Worm (Caenorhabditis elegans): ENCODE data around the gene F18E3.12.

Gene F18E3.12

DNA sequence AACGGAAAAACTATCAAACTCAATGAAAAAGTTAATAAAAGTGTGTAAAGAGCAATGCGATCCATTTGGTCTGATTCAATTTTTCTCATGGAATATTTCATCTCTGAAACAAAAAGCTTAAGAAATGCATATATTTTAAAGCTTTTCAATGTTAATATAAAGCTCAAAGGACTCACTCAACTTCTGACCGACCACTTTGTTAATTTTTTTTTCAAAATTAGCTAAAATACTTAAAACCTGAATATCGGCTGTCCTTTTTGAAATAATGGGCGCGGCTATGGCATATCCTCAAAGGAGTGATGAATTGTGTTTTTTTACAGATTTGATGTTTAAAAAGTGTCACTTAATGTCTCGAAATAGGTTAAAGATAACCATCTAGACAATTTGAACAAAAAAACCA is 25.0 kb upstream of the F18E3.12 start, which contains the start of gene C02H6.1:
TSS of gene C02H6.1 (minus strand) at position 101 of the 400 bp plus-strand sequence.
- TF ChIP-seq flt-1 (GFP tag; IDR thresholded peaks at IDR 0.05) (no peak), sea-1 (GFP tag; conservative IDR thresholded peaks at IDR 0.05) (no peak), F13C5.2 (tag; optimal IDR thresholded peaks at IDR 0.05) (no peak), tbx-11 (GFP tag; IDR thresholded peaks at IDR 0.05) (no peak), aly-1 (tag; optimal IDR thresholded peaks at IDR 0.05) (no peak), pes-1 (GFP tag; IDR thresholded peaks at IDR 0.05) (no peak), tbx-37 (GFP tag; conservative IDR thresholded peaks at IDR 0.05) (no peak), tra-4 (tag; optimal IDR thresholded peaks at IDR 0.05) (no peak), hmg-4 (GFP tag; optimal IDR thresholded peaks at IDR 0.05) (no peak), hmbx-1 (tag; optimal IDR thresholded peaks at IDR 0.05) (no peak), ceh-13 (GFP tag; optimal IDR thresholded peaks at IDR 0.05) (no peak), B0310.2 (tag; optimal IDR thresholded peaks at IDR 0.05) (no peak), scrt-1 (GFP tag; IDR thresholded peaks at IDR 0.05) (no peak), hnd-1 (tag; optimal IDR thresholded peaks at IDR 0.05) (no peak)

DNA sequence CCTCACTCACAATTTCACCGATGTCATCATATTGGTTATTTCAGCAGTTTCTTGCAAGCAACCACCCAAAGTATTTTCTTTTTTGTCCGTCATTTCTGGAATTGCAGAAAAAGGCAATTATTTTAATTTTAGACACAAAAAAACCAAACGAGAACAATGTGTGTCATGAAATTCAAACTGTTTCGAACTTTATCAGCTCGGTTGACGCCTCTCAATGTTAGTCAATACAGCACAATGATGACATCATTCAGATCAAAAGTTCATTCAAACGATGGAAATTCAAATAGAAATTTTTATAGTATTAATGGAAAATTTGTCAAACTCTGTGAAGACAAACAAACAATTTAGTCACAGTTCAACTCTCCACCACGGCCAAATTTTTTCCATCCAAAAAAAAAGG is 22.9 kb upstream of the F18E3.12 start, which contains the start of gene fbxa-105:
TSS of gene fbxa-105 (minus strand) at position 97 of the 400 bp plus-strand sequence.
- no peak for TF ChIP-seq ama-1 (optimal IDR thresholded peaks at IDR 0.05)
- TF ChIP-seq tbx-37 (GFP tag; conservative IDR thresholded peaks at IDR 0.05), result no peak
- no peak for TF ChIP-seq pes-1 (GFP tag; IDR thresholded peaks at IDR 0.05)
- no peak for TF ChIP-seq hmg-4 (GFP tag; optimal IDR thresholded peaks at IDR 0.05)
- TF ChIP-seq ceh-36 (tag; optimal IDR thresholded peaks at IDR 0.05), result no peak
- TF ChIP-seq aly-1 (tag; optimal IDR thresholded peaks at IDR 0.05), result no peak
- no peak for TF ChIP-seq F13C5.2 (tag; optimal IDR thresholded peaks at IDR 0.05)

DNA sequence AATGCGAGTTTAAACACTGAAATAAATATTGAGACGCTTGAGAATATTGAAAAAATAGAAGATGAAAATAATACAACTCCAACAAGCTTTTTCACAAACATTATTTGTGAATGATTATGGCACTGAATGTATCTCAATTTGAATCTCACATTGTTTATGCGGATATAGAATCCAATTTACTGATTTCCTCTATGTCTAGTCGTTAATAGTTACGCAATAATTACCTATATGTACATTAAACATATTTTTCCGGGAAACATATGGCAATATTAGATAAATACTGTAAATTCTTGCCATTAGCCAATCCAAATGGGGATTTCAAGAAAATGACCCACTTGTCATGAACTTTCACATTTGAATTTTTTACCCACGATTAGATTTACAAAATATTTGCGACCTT is 19.4 kb upstream of the F18E3.12 start, which contains the start of gene srx-9:
TSS of gene srx-9 (minus strand) at position 101 of the 400 bp plus-strand sequence.
- TF ChIP-seq flt-1 (GFP tag; IDR thresholded peaks at IDR 0.05), result no peak
- no peak for TF ChIP-seq hnd-1 (tag; optimal IDR thresholded peaks at IDR 0.05)

DNA sequence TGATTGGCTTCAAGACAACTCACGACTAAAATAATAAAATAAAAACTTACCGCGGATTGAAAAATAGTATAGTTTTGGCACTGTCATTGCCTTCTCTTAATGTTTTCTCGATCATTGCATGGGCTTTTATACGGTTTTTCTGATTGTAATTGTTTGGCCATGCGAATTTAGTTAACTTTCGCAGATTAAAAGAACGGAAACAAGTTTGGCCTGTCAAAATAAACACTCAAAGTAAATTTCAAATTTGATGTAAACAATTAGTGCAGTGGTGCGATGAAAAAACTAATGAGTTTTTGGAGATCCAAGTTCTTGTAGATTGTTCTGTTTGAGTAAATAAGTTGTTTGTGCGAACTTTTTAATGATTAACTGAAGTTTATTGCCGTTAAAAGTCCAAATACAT is 15.6 kb upstream of the F18E3.12 start, which contains the start of gene gst-41:
TSS of gene gst-41 (minus strand) at position 101 of the 400 bp plus-strand sequence.
- no peak for TF ChIP-seq flt-1 (GFP tag; IDR thresholded peaks at IDR 0.05)
- TF ChIP-seq F13C5.2 (tag; optimal IDR thresholded peaks at IDR 0.05), result no peak
- TF ChIP-seq aly-1 (tag; optimal IDR thresholded peaks at IDR 0.05), result no peak
- TF ChIP-seq tra-4 (tag; optimal IDR thresholded peaks at IDR 0.05), result no peak
- TF ChIP-seq pes-1 (GFP tag; IDR thresholded peaks at IDR 0.05), result no peak
- no peak for TF ChIP-seq sea-1 (GFP tag; conservative IDR thresholded peaks at IDR 0.05)
- no peak for TF ChIP-seq ets-7 (tag; optimal IDR thresholded peaks at IDR 0.05)
- TF ChIP-seq hmg-4 (GFP tag; optimal IDR thresholded peaks at IDR 0.05), result no peak
- TF ChIP-seq ceh-13 (GFP tag; optimal IDR thresholded peaks at IDR 0.05), result no peak
- no peak for TF ChIP-seq B0310.2 (tag; optimal IDR thresholded peaks at IDR 0.05)
- no peak for TF ChIP-seq ama-1 (optimal IDR thresholded peaks at IDR 0.05)
- TF ChIP-seq scrt-1 (GFP tag; IDR thresholded peaks at IDR 0.05), result no peak
- TF ChIP-seq tbx-11 (GFP tag; IDR thresholded peaks at IDR 0.05), result no peak
- no peak for TF ChIP-seq hnd-1 (tag; optimal IDR thresholded peaks at IDR 0.05)
- no peak for TF ChIP-seq ceh-36 (tag; optimal IDR thresholded peaks at IDR 0.05)

ce11 chrV:7400095-7400494 is 14.7 kb upstream of the F18E3.12 start, which contains the start of gene cnc-9:
Gene cnc-9 (minus strand): TSS chrV:7400195.
- no peak for TF ChIP-seq sea-1 (GFP tag; conservative IDR thresholded peaks at IDR 0.05)
- TF ChIP-seq B0310.2 (tag; optimal IDR thresholded peaks at IDR 0.05), result no peak
- no peak for TF ChIP-seq tra-4 (tag; optimal IDR thresholded peaks at IDR 0.05)
- TF ChIP-seq ets-7 (tag; optimal IDR thresholded peaks at IDR 0.05), result no peak
- no peak for TF ChIP-seq tbx-11 (GFP tag; IDR thresholded peaks at IDR 0.05)
- TF ChIP-seq hmg-4 (GFP tag; optimal IDR thresholded peaks at IDR 0.05), result no peak

ce11 chrV:7400588-7400987 is 14.2 kb upstream of the F18E3.12 start, which contains the start of gene srx-60:
Gene srx-60 (plus strand): TSS chrV:7400888.
- TF ChIP-seq sea-1 (GFP tag; conservative IDR thresholded peaks at IDR 0.05) (no peak), tra-4 (tag; optimal IDR thresholded peaks at IDR 0.05) (no peak), ceh-13 (GFP tag; optimal IDR thresholded peaks at IDR 0.05) (no peak), hmbx-1 (tag; optimal IDR thresholded peaks at IDR 0.05) (no peak), pes-1 (GFP tag; IDR thresholded peaks at IDR 0.05) (no peak), hmg-4 (GFP tag; optimal IDR thresholded peaks at IDR 0.05) (no peak), hnd-1 (tag; optimal IDR thresholded peaks at IDR 0.05) (no peak), scrt-1 (GFP tag; IDR thresholded peaks at IDR 0.05) (no peak), F13C5.2 (tag; optimal IDR thresholded peaks at IDR 0.05) (no peak), B0310.2 (tag; optimal IDR thresholded peaks at IDR 0.05) (no peak), tbx-37 (GFP tag; conservative IDR thresholded peaks at IDR 0.05) (no peak), ets-7 (tag; optimal IDR thresholded peaks at IDR 0.05) (no peak)

ce11 chrV:7402355-7402754 is 12.4 kb upstream of the F18E3.12 start, which contains the start of gene srj-13:
Gene srj-13 (plus strand): TSS chrV:7402655.
- TF ChIP-seq ceh-36 (tag; optimal IDR thresholded peaks at IDR 0.05), result no peak
- TF ChIP-seq ama-1 (optimal IDR thresholded peaks at IDR 0.05), result no peak
- no peak for TF ChIP-seq tbx-11 (GFP tag; IDR thresholded peaks at IDR 0.05)
- TF ChIP-seq pes-1 (GFP tag; IDR thresholded peaks at IDR 0.05), result no peak
- no peak for TF ChIP-seq ceh-13 (GFP tag; optimal IDR thresholded peaks at IDR 0.05)

DNA sequence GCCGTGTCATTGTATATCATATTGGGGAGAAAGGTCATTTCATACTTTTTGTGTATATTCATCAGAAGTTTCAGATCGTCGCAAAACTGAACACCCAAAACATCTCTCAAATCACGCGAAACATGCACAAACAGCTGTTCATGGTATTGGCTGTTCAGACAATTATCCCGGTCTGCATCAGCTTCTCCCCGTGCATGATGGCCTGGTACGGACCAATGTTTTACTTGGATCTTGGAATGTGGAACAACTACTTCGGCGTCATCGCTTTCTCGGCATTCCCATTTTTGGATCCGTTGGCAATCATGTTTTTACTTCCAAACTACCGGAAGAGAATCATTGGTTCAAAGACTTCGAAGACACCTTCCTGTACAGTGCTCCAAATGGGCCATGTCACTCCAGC is 11.3 kb upstream of the F18E3.12 start:
- TF ChIP-seq hmg-4 (GFP tag; optimal IDR thresholded peaks at IDR 0.05) (no peak), sea-1 (GFP tag; conservative IDR thresholded peaks at IDR 0.05) (no peak), F13C5.2 (tag; optimal IDR thresholded peaks at IDR 0.05) (no peak), flt-1 (GFP tag; IDR thresholded peaks at IDR 0.05) (no peak), tbx-37 (GFP tag; conservative IDR thresholded peaks at IDR 0.05) (no peak), tbx-11 (GFP tag; IDR thresholded peaks at IDR 0.05) (no peak), scrt-1 (GFP tag; IDR thresholded peaks at IDR 0.05) (no peak), hmbx-1 (tag; optimal IDR thresholded peaks at IDR 0.05) (no peak), ama-1 (optimal IDR thresholded peaks at IDR 0.05) (no peak), ceh-36 (tag; optimal IDR thresholded peaks at IDR 0.05) (no peak), aly-1 (tag; optimal IDR thresholded peaks at IDR 0.05) (no peak), tra-4 (tag; optimal IDR thresholded peaks at IDR 0.05) (no peak), ceh-13 (GFP tag; optimal IDR thresholded peaks at IDR 0.05) (no peak), ets-7 (tag; optimal IDR thresholded peaks at IDR 0.05) (no peak), pes-1 (GFP tag; IDR thresholded peaks at IDR 0.05) (no peak), hnd-1 (tag; optimal IDR thresholded peaks at IDR 0.05) (no peak), B0310.2 (tag; optimal IDR thresholded peaks at IDR 0.05) (no peak)
